Fruit fly (Drosophila melanogaster): ENCODE measurements around the gene Slob.

DNA sequence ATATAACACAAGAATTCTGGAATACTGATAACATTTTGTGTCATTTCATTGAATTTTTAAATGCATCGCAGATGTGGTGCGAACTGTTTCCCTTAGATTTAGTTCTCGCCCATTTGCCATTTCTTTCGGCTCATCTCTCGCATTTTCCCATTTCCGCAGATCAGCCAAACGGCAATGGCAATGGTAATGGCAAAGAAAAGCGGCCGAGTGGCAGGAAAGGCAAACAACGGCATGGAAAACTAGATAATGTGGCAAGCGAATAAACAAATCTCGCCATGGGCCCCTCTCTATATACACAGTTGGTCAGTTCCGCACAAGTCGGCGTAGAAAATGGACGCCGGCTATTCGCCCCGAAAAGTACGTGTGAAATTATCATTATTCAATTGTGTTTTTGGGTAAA, 9.1 kb downstream of the Slob start, which contains the start of gene Myo28B1:
- TF ChIP-seq EcR (GFP tag; optimal IDR thresholded peaks at IDR 0.05) (no peak), psq (optimal IDR thresholded peaks at IDR 0.05) (no peak), CG8478 (optimal IDR thresholded peaks at IDR 0.05) (no peak)

Data from whole organism.